Fruit fly (Drosophila melanogaster) whole organism, adult: ENCODE data around the gene blp.

ENCODE experiments used
- CG33017 ChIP-seq: fragments of 200-800 bp; sonication (Bioruptor generic); optimal IDR thresholded peaks from 2 replicates; lab custom pipeline; 2018; ENCODE audit warnings: missing biosample characterization, mild to moderate bottlenecking, missing genetic modification characterization, moderate library complexity
- cic ChIP-seq: fragments of 200-800 bp; sonication (Bioruptor generic); optimal IDR thresholded peaks from 2 replicates; lab custom pipeline; 2017; ENCODE audit warnings: missing biosample characterization, mild to moderate bottlenecking, missing genetic modification characterization, moderate library complexity
- kay ChIP-seq: fragments of 200-800 bp; sonication (Bioruptor generic); peaks from one replicate; lab custom pipeline; 2016; ENCODE audit warnings: missing biosample characterization, missing genetic modification characterization, borderline replicate concordance
- pad ChIP-seq: fragments of 200-800 bp; sonication (Bioruptor generic); optimal IDR thresholded peaks from 3 replicates; lab custom pipeline; 2017; ENCODE audit warnings: missing biosample characterization, missing genetic modification characterization, mild to moderate bottlenecking, moderate library complexity, missing genetic modification reagents
- toe ChIP-seq: fragments of 200-800 bp; sonication (Bioruptor generic); optimal IDR thresholded peaks from 2 replicates; lab custom pipeline; 2016; ENCODE audit warnings: missing biosample characterization, missing genetic modification characterization

DNA sequence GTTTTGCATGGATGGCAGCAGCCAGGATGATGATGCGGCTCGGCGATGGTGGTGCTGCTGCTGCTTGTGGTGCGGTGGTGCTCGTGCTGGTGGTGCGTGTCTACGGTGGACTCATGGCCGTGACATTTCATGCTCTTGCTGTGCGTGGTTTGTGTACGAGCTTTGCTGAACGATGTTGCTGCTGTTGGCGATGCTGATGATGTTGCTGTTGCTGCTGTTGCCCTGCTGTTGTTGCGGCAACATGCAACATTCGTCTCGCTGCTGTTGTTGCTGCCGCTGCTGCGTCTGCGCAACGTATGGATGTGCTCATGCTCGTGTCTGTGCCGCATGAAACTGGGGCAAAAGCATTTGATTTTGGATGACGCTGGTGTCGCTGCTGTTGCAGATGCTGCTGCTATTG, 20.4 kb upstream of the blp start:
- TF ChIP-seq toe (GFP tag; lab: Kevin White, UChicago) (no peak), CG33017 (no peak), cic (no peak), pad (GFP tag; lab: Kevin White, UChicago) (no peak), kay (GFP tag; lab: Kevin White, UChicago) (no peak)
